Worm (Caenorhabditis elegans): ENCODE results near the gene srd-64.

Gene srd-64

ce11 chrIII:1705799-1706198 lies 10.9 kb upstream of the srd-64 start, which contains the start of the genes fbxa-13 and Y22D7AR.2:
Gene fbxa-13, minus strand, starts transcription at chrIII:1705899.
Gene Y22D7AR.2, plus strand, starts transcription at chrIII:1705946.
- TF ChIP-seq C06A6.2 (GFP tag; conservative IDR thresholded peaks at IDR 0.05) (no peak), ceh-58 (GFP tag; IDR thresholded peaks at IDR 0.05) (no peak), hlh-12 (tag; optimal IDR thresholded peaks at IDR 0.05) (no peak), fkh-3 (tag; optimal IDR thresholded peaks at IDR 0.05) (no peak), rcor-1 (GFP tag; IDR thresholded peaks at IDR 0.05) (no peak), madf-6 (GFP tag; IDR thresholded peaks at IDR 0.05) (no peak), ets-4 (GFP tag; optimal IDR thresholded peaks at IDR 0.05) (no peak), lin-40 (tag; optimal IDR thresholded peaks at IDR 0.05) (no peak), T07F8.4 (tag; optimal IDR thresholded peaks at IDR 0.05) (no peak), F10E7.11 (tag; optimal IDR thresholded peaks at IDR 0.05) (no peak), die-1 (tag; optimal IDR thresholded peaks at IDR 0.05) (no peak), F22D6.2 (tag; optimal IDR thresholded peaks at IDR 0.05) (no peak)

- TF ChIP-seq F57A8.1 (GFP tag; optimal IDR thresholded peaks at IDR 0.05): no peak
- no peak for TF ChIP-seq hmg-1.2 (GFP tag; IDR thresholded peaks at IDR 0.05)
- TF ChIP-seq F49E8.2 (tag; optimal IDR thresholded peaks at IDR 0.05; ENCODE audit: insufficient read depth): no peak
- TF ChIP-seq attf-6 (GFP tag; IDR thresholded peaks at IDR 0.05): no peak
- TF ChIP-seq snpc-1.3 (tag; optimal IDR thresholded peaks at IDR 0.05; ENCODE audit: insufficient read depth): no peak
- TF ChIP-seq pbrm-1 (GFP tag; IDR thresholded peaks at IDR 0.05): no peak
Observed at ce11 chrIII:1705331-1705730, 10.4 kb upstream of the srd-64 start.

ce11 chrIII:1704020-1704419 lies 9.1 kb upstream of the srd-64 start:
- no peak for TF ChIP-seq lin-40 (tag; optimal IDR thresholded peaks at IDR 0.05)
- no peak for TF ChIP-seq lin-54 (GFP tag; optimal IDR thresholded peaks at IDR 0.05)
- no peak for TF ChIP-seq hsf-1 (GFP tag; IDR thresholded peaks at IDR 0.05)
- TF ChIP-seq Y67H2A.10 (GFP tag; conservative IDR thresholded peaks at IDR 0.05): no peak
- no peak for TF ChIP-seq ceh-27 (GFP tag; optimal IDR thresholded peaks at IDR 0.05)
- no peak for TF ChIP-seq lsy-27 (tag; optimal IDR thresholded peaks at IDR 0.05; ENCODE audit: borderline replicate concordance, insufficient read depth)
- TF ChIP-seq akir-1 (GFP tag; optimal IDR thresholded peaks at IDR 0.05): no peak
- no peak for TF ChIP-seq attf-6 (GFP tag; IDR thresholded peaks at IDR 0.05)
- no peak for TF ChIP-seq snpc-1.1 (tag; optimal IDR thresholded peaks at IDR 0.05; ENCODE audit: insufficient read depth)
- no peak for TF ChIP-seq B0035.1 (tag; optimal IDR thresholded peaks at IDR 0.05)
- TF ChIP-seq ztf-18 (tag; optimal IDR thresholded peaks at IDR 0.05): no peak
- TF ChIP-seq hlh-12 (tag; optimal IDR thresholded peaks at IDR 0.05): no peak
- no peak for TF ChIP-seq ceh-100 (GFP tag; IDR thresholded peaks at IDR 0.05)
- TF ChIP-seq nfya-1 (tag; optimal IDR thresholded peaks at IDR 0.05; ENCODE audit: borderline replicate concordance, insufficient read depth): no peak
- TF ChIP-seq madf-6 (GFP tag; IDR thresholded peaks at IDR 0.05): no peak
- TF ChIP-seq ztf-3 (GFP tag; optimal IDR thresholded peaks at IDR 0.05): no peak
- TF ChIP-seq ama-1 (optimal IDR thresholded peaks at IDR 0.05): no peak
- no peak for TF ChIP-seq ama-1 (GFP tag; optimal IDR thresholded peaks at IDR 0.05)
- no peak for TF ChIP-seq fkh-3 (tag; optimal IDR thresholded peaks at IDR 0.05)

- no peak for TF ChIP-seq egl-18 (GFP tag; IDR thresholded peaks at IDR 0.05)
- no peak for TF ChIP-seq F33H1.4 (GFP tag; IDR thresholded peaks at IDR 0.05)
- no peak for TF ChIP-seq ekl-4 (GFP tag; IDR thresholded peaks at IDR 0.05)
- no peak for TF ChIP-seq hlh-12 (tag; optimal IDR thresholded peaks at IDR 0.05)
- no peak for TF ChIP-seq athp-1 (tag; optimal IDR thresholded peaks at IDR 0.05)
- TF ChIP-seq F49E8.2 (tag; optimal IDR thresholded peaks at IDR 0.05; ENCODE audit: insufficient read depth): no peak
- TF ChIP-seq rpc-1 (optimal IDR thresholded peaks at IDR 0.05): no peak
- TF ChIP-seq rpc-1 (tag; optimal IDR thresholded peaks at IDR 0.05): no peak
- TF ChIP-seq ccch-3 (GFP tag; optimal IDR thresholded peaks at IDR 0.05): no peak
- no peak for TF ChIP-seq hlh-26 (GFP tag; conservative IDR thresholded peaks at IDR 0.05)
- no peak for TF ChIP-seq dpl-1 (GFP tag; optimal IDR thresholded peaks at IDR 0.05)
- TF ChIP-seq zfh-2 (GFP tag; conservative IDR thresholded peaks at IDR 0.05): no peak
- no peak for TF ChIP-seq akir-1 (GFP tag; optimal IDR thresholded peaks at IDR 0.05)
- TF ChIP-seq snpc-1.1 (tag; optimal IDR thresholded peaks at IDR 0.05; ENCODE audit: insufficient read depth): no peak
- no peak for TF ChIP-seq xnd-1 (tag; optimal IDR thresholded peaks at IDR 0.05)
- TF ChIP-seq ceh-79 (tag; optimal IDR thresholded peaks at IDR 0.05): no peak
- TF ChIP-seq attf-5 (GFP tag; optimal IDR thresholded peaks at IDR 0.05): no peak
- no peak for TF ChIP-seq ztf-3 (GFP tag; optimal IDR thresholded peaks at IDR 0.05)
Observed at ce11 chrIII:1702337-1702736, 7.4 kb upstream of the srd-64 start, which contains the start of gene spex-3. Gene spex-3, minus strand, starts transcription at chrIII:1702437.

Measured in whole organism, young adult.